Worm (Caenorhabditis elegans) whole organism, L3 larva: ENCODE measurements around the gene his-73.

Experiments
- R02D3.7 ChIP-seq: fragments of 150-350 bp; optimal IDR thresholded peaks from 2 replicates; lab custom pipeline; 2014; ENCODE audit warnings: missing biosample characterization, missing genetic modification characterization
- ZK546.5 ChIP-seq: sonication (generic microtip); optimal IDR thresholded peaks from 2 replicates; lab custom pipeline; 2017; ENCODE audit warnings: missing biosample characterization, missing genetic modification characterization
- aly-2 ChIP-seq: fragments of 150-350 bp; optimal IDR thresholded peaks from 2 replicates; lab custom pipeline; 2014; ENCODE audit warnings: missing biosample characterization, missing genetic modification characterization
- ama-1 ChIP-seq: fragments of 150-350 bp; optimal IDR thresholded peaks from 2 replicates; lab custom pipeline; 2018
- ceh-16 ChIP-seq: sonication (generic microtip); optimal IDR thresholded peaks from 2 replicates; lab custom pipeline; 2017; ENCODE audit warnings: missing biosample characterization, missing genetic modification characterization
- ceh-28 ChIP-seq: fragments of 150-350 bp; optimal IDR thresholded peaks from 2 replicates; lab custom pipeline; 2014; ENCODE audit warnings: missing biosample characterization, missing genetic modification reagents, missing genetic modification characterization
- ceh-82 ChIP-seq: fragments of 150-350 bp; optimal IDR thresholded peaks from 2 replicates; lab custom pipeline; 2014; ENCODE audit warnings: missing biosample characterization, missing genetic modification characterization
- ceh-9 ChIP-seq: sonication (generic microtip); optimal IDR thresholded peaks from 2 replicates; lab custom pipeline; 2018; ENCODE audit warnings: missing biosample characterization, missing genetic modification characterization
- daf-12 ChIP-seq: fragments of 150-350 bp; optimal IDR thresholded peaks from 2 replicates; lab custom pipeline; 2014; ENCODE audit warnings: missing biosample characterization, missing genetic modification reagents, missing genetic modification characterization
- egl-27 ChIP-seq: sonication (generic microtip); optimal IDR thresholded peaks from 4 replicates; lab custom pipeline; 2017; ENCODE audit warnings: missing biosample characterization, missing genetic modification reagents, missing genetic modification characterization
- egl-5 ChIP-seq: fragments of 150-350 bp; optimal IDR thresholded peaks from 2 replicates; lab custom pipeline; 2017; ENCODE audit warnings: missing biosample characterization, missing genetic modification reagents, missing genetic modification characterization, inconsistent platforms
- elt-1 ChIP-seq: fragments of 150-350 bp; optimal IDR thresholded peaks from 2 replicates; lab custom pipeline; 2014; ENCODE audit warnings: missing biosample characterization, missing genetic modification characterization
- elt-2 ChIP-seq: sonication (generic microtip); optimal IDR thresholded peaks from 2 replicates; lab custom pipeline; 2016; ENCODE audit warnings: missing genetic modification reagents, mild to moderate bottlenecking, missing genetic modification characterization, missing compliant biosample characterization
- elt-3 ChIP-seq, 3 experiments: fragments of 150-350 bp in 1 of 3; sonication (generic microtip) in 2 of 3; optimal IDR thresholded peaks; 2 replicates in 2 of 3; 4 replicates in 1 of 3; lab custom pipeline; 2014 to 2017; ENCODE audit warnings: missing biosample characterization in 3 of 3, missing genetic modification characterization in 3 of 3
- eor-1 ChIP-seq, 2 experiments: fragments of 150-350 bp; optimal IDR thresholded peaks; 2 replicates each; lab custom pipeline; 2014 to 2018; ENCODE audit warnings: missing biosample characterization in 2 of 2, missing genetic modification characterization in 2 of 2
- fkh-10 ChIP-seq: sonication (generic microtip); optimal IDR thresholded peaks from 2 replicates; lab custom pipeline; 2017; ENCODE audit warnings: missing biosample characterization, missing genetic modification reagents, missing genetic modification characterization
- fkh-2 ChIP-seq: fragments of 150-350 bp; optimal IDR thresholded peaks from 2 replicates; lab custom pipeline; 2014; ENCODE audit warnings: missing biosample characterization, missing genetic modification reagents, missing genetic modification characterization
- fos-1 ChIP-seq: fragments of 150-350 bp; optimal IDR thresholded peaks from 2 replicates; lab custom pipeline; 2014; ENCODE audit warnings: missing biosample characterization, missing genetic modification characterization
- hmg-11 ChIP-seq: sonication (generic microtip); optimal IDR thresholded peaks from 2 replicates; lab custom pipeline; 2016; ENCODE audit warnings: missing genetic modification characterization, missing compliant biosample characterization
- jun-1 ChIP-seq: fragments of 150-350 bp; optimal IDR thresholded peaks from 2 replicates; lab custom pipeline; 2014; ENCODE audit warnings: missing biosample characterization, missing genetic modification reagents, missing genetic modification characterization
- lin-15B ChIP-seq: fragments of 150-350 bp; optimal IDR thresholded peaks from 2 replicates; lab custom pipeline; 2014; ENCODE audit warnings: missing biosample characterization, missing genetic modification characterization
- lin-39 ChIP-seq: fragments of 150-350 bp; optimal IDR thresholded peaks from 2 replicates; lab custom pipeline; 2018; ENCODE audit warnings: missing biosample characterization, missing genetic modification reagents, missing genetic modification characterization
- lsy-12 ChIP-seq: sonication (generic microtip); optimal IDR thresholded peaks from 2 replicates; lab custom pipeline; 2016; ENCODE audit warnings: mild to moderate bottlenecking, missing genetic modification characterization, missing compliant biosample characterization
- mdl-1 ChIP-seq: fragments of 150-350 bp; optimal IDR thresholded peaks from 2 replicates; lab custom pipeline; 2014; ENCODE audit warnings: missing biosample characterization, missing genetic modification characterization
- mml-1 ChIP-seq: fragments of 150-350 bp; sonication (generic microtip); optimal IDR thresholded peaks from 3 replicates; lab custom pipeline; 2014; ENCODE audit warnings: missing biosample characterization, missing genetic modification characterization
- nfya-1 ChIP-seq: sonication (generic microtip); optimal IDR thresholded peaks from 2 replicates; lab custom pipeline; 2017; ENCODE audit warnings: missing genetic modification characterization, mild to moderate bottlenecking, missing compliant biosample characterization, antibody characterized with exemption, moderate library complexity; ENCODE audit not compliant: insufficient read depth
- nhr-11 ChIP-seq: fragments of 150-350 bp; optimal IDR thresholded peaks from 2 replicates; lab custom pipeline; 2014; ENCODE audit warnings: missing biosample characterization, missing genetic modification characterization
- nhr-12 ChIP-seq: fragments of 150-350 bp; optimal IDR thresholded peaks from 2 replicates; lab custom pipeline; 2014; ENCODE audit warnings: missing biosample characterization, missing genetic modification characterization
- nhr-23 ChIP-seq: fragments of 150-350 bp; optimal IDR thresholded peaks from 2 replicates; lab custom pipeline; 2014; ENCODE audit warnings: missing biosample characterization, missing genetic modification reagents, missing genetic modification characterization
- nhr-237 ChIP-seq: fragments of 150-350 bp; optimal IDR thresholded peaks from 2 replicates; lab custom pipeline; 2014; ENCODE audit warnings: missing biosample characterization, missing genetic modification characterization
- nhr-25 ChIP-seq: sonication (generic microtip); optimal IDR thresholded peaks from 2 replicates; lab custom pipeline; 2017; ENCODE audit warnings: missing biosample characterization, missing genetic modification characterization
- nhr-28 ChIP-seq: fragments of 150-350 bp; optimal IDR thresholded peaks from 2 replicates; lab custom pipeline; 2014; ENCODE audit warnings: missing biosample characterization, missing genetic modification characterization
- nhr-43 ChIP-seq: sonication (generic microtip); optimal IDR thresholded peaks from 2 replicates; lab custom pipeline; 2016; ENCODE audit warnings: mild to moderate bottlenecking, missing genetic modification characterization, missing compliant biosample characterization; ENCODE audit not compliant: poor library complexity, severe bottlenecking
- nhr-67 ChIP-seq: fragments of 150-350 bp; optimal IDR thresholded peaks from 2 replicates; lab custom pipeline; 2014; ENCODE audit warnings: missing biosample characterization, missing genetic modification characterization
- nhr-76 ChIP-seq: fragments of 150-350 bp; sonication (generic microtip); optimal IDR thresholded peaks from 5 replicates; lab custom pipeline; 2014; ENCODE audit warnings: missing biosample characterization, missing genetic modification characterization
- nhr-77 ChIP-seq: fragments of 150-350 bp; optimal IDR thresholded peaks from 2 replicates; lab custom pipeline; 2014; ENCODE audit warnings: missing biosample characterization, missing genetic modification characterization
- pha-4 ChIP-seq: fragments of 150-350 bp; optimal IDR thresholded peaks from 2 replicates; lab custom pipeline; 2014; ENCODE audit warnings: missing biosample characterization, missing genetic modification reagents, missing genetic modification characterization
- pqm-1 ChIP-seq: fragments of 150-350 bp; optimal IDR thresholded peaks from 2 replicates; lab custom pipeline; 2017; ENCODE audit warnings: missing biosample characterization, missing genetic modification characterization, inconsistent platforms
- sea-2 ChIP-seq: fragments of 150-350 bp; sonication (generic microtip); optimal IDR thresholded peaks from 4 replicates; lab custom pipeline; 2014; ENCODE audit warnings: missing biosample characterization, missing genetic modification reagents, missing genetic modification characterization
- skn-1 ChIP-seq: fragments of 150-350 bp; optimal IDR thresholded peaks from 2 replicates; lab custom pipeline; 2014; ENCODE audit warnings: missing biosample characterization, missing genetic modification characterization
- snpc-4 ChIP-seq: fragments of 150-350 bp; optimal IDR thresholded peaks from 2 replicates; lab custom pipeline; 2014; ENCODE audit warnings: missing biosample characterization, missing genetic modification characterization
- tbx-2 ChIP-seq: sonication (generic microtip); optimal IDR thresholded peaks from 2 replicates; lab custom pipeline; 2016; ENCODE audit warnings: mild to moderate bottlenecking, missing genetic modification characterization, missing compliant biosample characterization
- unc-39 ChIP-seq: sonication (generic microtip); optimal IDR thresholded peaks from 4 replicates; lab custom pipeline; 2017; ENCODE audit warnings: missing biosample characterization, missing genetic modification characterization
- unc-62 ChIP-seq: fragments of 150-350 bp; sonication (generic microtip); optimal IDR thresholded peaks from 4 replicates; lab custom pipeline; 2014; ENCODE audit warnings: missing biosample characterization, missing genetic modification reagents, missing genetic modification characterization
- zag-1 ChIP-seq: fragments of 150-350 bp; optimal IDR thresholded peaks from 2 replicates; lab custom pipeline; 2014; ENCODE audit warnings: missing biosample characterization, missing genetic modification characterization
- ztf-11 ChIP-seq: fragments of 150-350 bp; optimal IDR thresholded peaks from 2 replicates; lab custom pipeline; 2014; ENCODE audit warnings: missing biosample characterization, missing genetic modification characterization
- ztf-4 ChIP-seq: fragments of 150-350 bp; optimal IDR thresholded peaks from 2 replicates; lab custom pipeline; 2014; ENCODE audit warnings: missing biosample characterization, missing genetic modification characterization

his-73 gene

ce11 chrII:13156971-13157370, 26.5 kb upstream of the his-73 start, which contains the start of the genes hpr-17 and F32A11.1:
Gene hpr-17, minus strand, starts transcription at chrII:13157047.
Gene F32A11.1, plus strand, starts transcription at chrII:13157329.
- no peak for TF ChIP-seq nhr-77
- TF ChIP-seq ZK546.5: no peak
- no peak for TF ChIP-seq ceh-9 (tag; lab: Kevin White, UChicago)
- TF ChIP-seq elt-2 (tag; lab: Kevin White, UChicago): peak; percentile 49
- TF ChIP-seq nhr-237 (tag; lab: Kevin White, UChicago): no peak
- TF ChIP-seq pqm-1 (tag; lab: Kevin White, UChicago): peak; percentile 53
- TF ChIP-seq fkh-10 (GFP tag; lab: Kevin White, UChicago): peak; percentile 45
- peak; percentile 13 for TF ChIP-seq jun-1
- no peak for TF ChIP-seq fos-1 (tag; lab: Kevin White, UChicago)
- TF ChIP-seq lin-39: peak; percentile 67
- no peak for TF ChIP-seq ceh-16 (tag; lab: Kevin White, UChicago)
- no peak for TF ChIP-seq nhr-28 (tag; lab: Kevin White, UChicago)
- no peak for TF ChIP-seq eor-1 (tag; optimal IDR thresholded peaks at IDR 0.05; lab: Kevin White, UChicago)
- TF ChIP-seq nhr-12 (tag; lab: Kevin White, UChicago): no peak
- no peak for TF ChIP-seq nhr-11 (tag; lab: Kevin White, UChicago)
- no peak for TF ChIP-seq unc-39 (tag; lab: Kevin White, UChicago)
- no peak for TF ChIP-seq daf-12
- TF ChIP-seq ztf-11 (tag; lab: Kevin White, UChicago): no peak
- no peak for TF ChIP-seq zag-1 (tag; lab: Kevin White, UChicago)
- no peak for TF ChIP-seq mml-1 (tag; lab: Kevin White, UChicago)
- no peak for TF ChIP-seq mdl-1 (tag; lab: Kevin White, UChicago)
- TF ChIP-seq unc-62 (GFP tag; lab: Kevin White, UChicago): no peak
- peak; percentile 94 for TF ChIP-seq lin-15B
- no peak for TF ChIP-seq nhr-76 (tag; lab: Kevin White, UChicago)
- TF ChIP-seq ztf-4 (tag; lab: Kevin White, UChicago): no peak
- no peak for TF ChIP-seq fkh-2
- TF ChIP-seq tbx-2 (tag; lab: Kevin White, UChicago): peak; percentile 51
- peak; percentile 67 for TF ChIP-seq nhr-25 (tag; lab: Kevin White, UChicago)
- no peak for TF ChIP-seq elt-3 (tag; optimal IDR thresholded peaks at IDR 0.05; lab: Kevin White, UChicago)
- peak; percentile 87 for TF ChIP-seq nhr-23
- TF ChIP-seq ama-1 (lab: Kevin White, UChicago): no peak
- TF ChIP-seq skn-1 (tag; lab: Kevin White, UChicago): peak; percentile 64
- peak; percentile 80 for TF ChIP-seq nhr-43 (tag; lab: Kevin White, UChicago)
- TF ChIP-seq elt-1: no peak
- no peak for TF ChIP-seq sea-2
- peak; percentile 67 for TF ChIP-seq lsy-12
- no peak for TF ChIP-seq aly-2 (tag; lab: Kevin White, UChicago)
- peak; percentile 92 for TF ChIP-seq pha-4
- peak; percentile 87 for TF ChIP-seq nfya-1 (tag; lab: Kevin White, UChicago)
- peak; percentile 31 for TF ChIP-seq hmg-11
- TF ChIP-seq snpc-4 (tag; lab: Kevin White, UChicago): peak; percentile 87
- peak; percentile 14 for TF ChIP-seq egl-5 (tag; lab: Kevin White, UChicago)
- TF ChIP-seq R02D3.7: peak; percentile 64
- peak; percentile 39 for TF ChIP-seq ceh-28 (tag; lab: Kevin White, UChicago)
- peak; percentile 31 for TF ChIP-seq ceh-82 (tag; lab: Kevin White, UChicago)
- no peak for TF ChIP-seq nhr-67 (tag; lab: Kevin White, UChicago)
- TF ChIP-seq egl-27 (tag; lab: Kevin White, UChicago): no peak
